Fruit fly (Drosophila melanogaster) whole organism, embryonic: Measurements from ENCODE around the gene CG42553.
A peak's percentile ranks its signal among the peaks of the same experiment; 100 is the strongest.

Source experiments
- ATbp ChIP-seq: fragments of 200-800 bp; sonication (Bioruptor generic); optimal IDR thresholded peaks from 2 replicates; lab custom pipeline; 2017; ENCODE audit warnings: missing biosample characterization, mild to moderate bottlenecking, missing genetic modification characterization, missing genetic modification reagents
- B-H1 ChIP-seq: fragments of 200-800 bp; sonication (Bioruptor generic); IDR thresholded peaks from 3 replicates; pipeline ENCODE4 v1.3.6; 2022; ENCODE audit warnings: missing biosample characterization, missing genetic modification characterization
- BEAF-32 ChIP-seq: fragments of 200-800 bp; sonication (Bioruptor generic); optimal IDR thresholded peaks from 3 replicates; lab custom pipeline; 2017; ENCODE audit warnings: missing biosample characterization, missing genetic modification characterization, mild to moderate bottlenecking, moderate library complexity, missing genetic modification reagents
- CG10209 ChIP-seq: fragments of 200-800 bp; sonication (Bioruptor generic); optimal IDR thresholded peaks from 3 replicates; lab custom pipeline; 2017; ENCODE audit warnings: missing biosample characterization, mild to moderate bottlenecking, missing genetic modification characterization, missing genetic modification reagents
- CG12071 ChIP-seq: fragments of 200-800 bp; sonication (Bioruptor generic); optimal IDR thresholded peaks from 3 replicates; lab custom pipeline; 2018; ENCODE audit warnings: missing biosample characterization, mild to moderate bottlenecking, missing genetic modification characterization
- CG13424 ChIP-seq: fragments of 200-800 bp; sonication (Bioruptor generic); optimal IDR thresholded peaks from 2 replicates; lab custom pipeline; 2019; ENCODE audit warnings: missing biosample characterization, mild to moderate bottlenecking, missing genetic modification characterization, moderate library complexity
- CG13624 ChIP-seq: fragments of 200-800 bp; sonication (Bioruptor generic); optimal IDR thresholded peaks from 2 replicates; lab custom pipeline; 2016; ENCODE audit warnings: missing biosample characterization, missing genetic modification characterization
- CG14710 ChIP-seq: fragments of 200-800 bp; sonication (Bioruptor generic); optimal IDR thresholded peaks from 3 replicates; lab custom pipeline; 2019; ENCODE audit warnings: missing biosample characterization, mild to moderate bottlenecking, missing genetic modification characterization, moderate library complexity
- CG18011 ChIP-seq: fragments of 200-800 bp; sonication (Bioruptor generic); optimal IDR thresholded peaks from 2 replicates; lab custom pipeline; 2017; ENCODE audit warnings: missing biosample characterization, missing genetic modification characterization, mild to moderate bottlenecking, moderate library complexity, missing genotype
- CG18599 ChIP-seq: fragments of 200-800 bp; sonication (Bioruptor generic); optimal IDR thresholded peaks from 3 replicates; lab custom pipeline; 2017; ENCODE audit warnings: missing biosample characterization, missing genetic modification characterization, mild to moderate bottlenecking, moderate library complexity, missing genetic modification reagents
- CG3065 ChIP-seq: fragments of 200-800 bp; sonication (Bioruptor generic); optimal IDR thresholded peaks from 2 replicates; lab custom pipeline; 2016; ENCODE audit warnings: missing biosample characterization, missing genetic modification characterization
- CG32772 ChIP-seq: fragments of 200-800 bp; sonication (Bioruptor generic); IDR thresholded peaks from 2 replicates; pipeline ENCODE4 v1.3.6; 2022; ENCODE audit warnings: missing biosample characterization, missing genetic modification characterization
- CG43689 ChIP-seq: fragments of 200-800 bp; sonication (Bioruptor generic); IDR thresholded peaks from 2 replicates; pipeline ENCODE4 v1.3.6; 2022; ENCODE audit warnings: missing biosample characterization, missing genetic modification characterization
- CG4854 ChIP-seq: fragments of 200-800 bp; sonication (Bioruptor generic); optimal IDR thresholded peaks from 2 replicates; lab custom pipeline; 2016; ENCODE audit warnings: missing biosample characterization, missing genetic modification characterization, inconsistent platforms
- CG6272 ChIP-seq: fragments of 200-800 bp; sonication (Bioruptor generic); IDR thresholded peaks from 2 replicates; pipeline ENCODE4 v1.3.6; 2022; ENCODE audit warnings: missing biosample characterization, missing genetic modification characterization
- CG7271 ChIP-seq: fragments of 200-800 bp; sonication (Bioruptor generic); optimal IDR thresholded peaks from 2 replicates; lab custom pipeline; 2018; ENCODE audit warnings: missing biosample characterization, mild to moderate bottlenecking, missing genetic modification characterization, moderate library complexity
- CG8290 ChIP-seq, 3 experiments: fragments of 200-800 bp; sonication (Bioruptor generic); optimal IDR thresholded peaks; 2 replicates each; lab custom pipeline; 2016 to 2019; ENCODE audit warnings: missing biosample characterization in 3 of 3, missing genetic modification characterization in 3 of 3, mild to moderate bottlenecking in 2 of 3, moderate library complexity in 1 of 3
- CG8388 ChIP-seq: fragments of 200-800 bp; sonication (Bioruptor generic); optimal IDR thresholded peaks from 2 replicates; lab custom pipeline; 2019; ENCODE audit warnings: missing biosample characterization, mild to moderate bottlenecking, missing genetic modification characterization, moderate library complexity
- CG9215 ChIP-seq: fragments of 200-800 bp; sonication (Bioruptor generic); IDR thresholded peaks from 2 replicates; pipeline ENCODE4 v1.3.6; 2022; ENCODE audit warnings: missing biosample characterization, missing genetic modification characterization
- CG9817 ChIP-seq: fragments of 200-800 bp; sonication (Bioruptor generic); optimal IDR thresholded peaks from 2 replicates; lab custom pipeline; 2018; ENCODE audit warnings: missing biosample characterization, mild to moderate bottlenecking, missing genetic modification characterization, moderate library complexity
- CkIIα-i1 ChIP-seq: fragments of 200-800 bp; sonication (Bioruptor generic); IDR thresholded peaks from 2 replicates; pipeline ENCODE4 v1.3.6; 2022; ENCODE audit warnings: missing biosample characterization, missing genetic modification characterization
- Doc2 ChIP-seq: fragments of 200-800 bp; sonication (Bioruptor generic); IDR thresholded peaks from 2 replicates; pipeline ENCODE4 v1.3.6; 2022; ENCODE audit warnings: missing biosample characterization, missing genetic modification characterization
- HHEX ChIP-seq: fragments of 200-800 bp; sonication (Bioruptor generic); optimal IDR thresholded peaks from 3 replicates; lab custom pipeline; 2017; ENCODE audit warnings: missing biosample characterization, mild to moderate bottlenecking, missing genetic modification characterization, missing genetic modification reagents
- HLH54F ChIP-seq: fragments of 200-800 bp; sonication (Bioruptor generic); optimal IDR thresholded peaks from 3 replicates; lab custom pipeline; 2016; ENCODE audit warnings: missing biosample characterization, missing genetic modification characterization
- Hsf ChIP-seq: fragments of 200-800 bp; sonication (Bioruptor generic); optimal IDR thresholded peaks from 3 replicates; lab custom pipeline; 2016; ENCODE audit warnings: missing biosample characterization, missing genetic modification characterization
- MESR4 ChIP-seq: fragments of 200-800 bp; sonication (Bioruptor generic); optimal IDR thresholded peaks from 2 replicates; lab custom pipeline; 2018; ENCODE audit warnings: missing biosample characterization, mild to moderate bottlenecking, missing genetic modification characterization, moderate library complexity
- Ravus ChIP-seq: fragments of 200-800 bp; sonication (Bioruptor generic); IDR thresholded peaks from 2 replicates; pipeline ENCODE4 v1.3.6; 2022; ENCODE audit warnings: missing biosample characterization, missing genetic modification characterization
- Tbp ChIP-seq: fragments of >200 bp; optimal IDR thresholded peaks from 2 replicates; lab custom pipeline; 2018; ENCODE audit warnings: missing biosample characterization, missing genetic modification characterization
- ab ChIP-seq: fragments of 200-800 bp; sonication (Bioruptor generic); optimal IDR thresholded peaks from 2 replicates; lab custom pipeline; 2016; ENCODE audit warnings: missing biosample characterization, missing genetic modification characterization
- al ChIP-seq: fragments of 200-800 bp; sonication (Bioruptor generic); IDR thresholded peaks from 2 replicates; pipeline ENCODE4 v1.3.6; 2022; ENCODE audit warnings: missing biosample characterization, missing genetic modification characterization
- ara ChIP-seq: fragments of 200-800 bp; sonication (Bioruptor generic); IDR thresholded peaks from 2 replicates; pipeline ENCODE4 v1.3.6; 2022; ENCODE audit warnings: missing biosample characterization, missing genetic modification characterization
- ash1 ChIP-seq: fragments of 200-800 bp; sonication (Bioruptor generic); optimal IDR thresholded peaks from 2 replicates; lab custom pipeline; 2018; ENCODE audit warnings: missing biosample characterization, mild to moderate bottlenecking, missing genetic modification characterization
- fd102C ChIP-seq: fragments of 200-800 bp; sonication (Bioruptor generic); optimal IDR thresholded peaks from 2 replicates; lab custom pipeline; 2018; ENCODE audit warnings: missing biosample characterization, mild to moderate bottlenecking, missing genetic modification characterization, moderate library complexity
- fd3F ChIP-seq: fragments of 200-800 bp; sonication (Bioruptor generic); optimal IDR thresholded peaks from 2 replicates; lab custom pipeline; 2018; ENCODE audit warnings: missing biosample characterization, mild to moderate bottlenecking, missing genetic modification characterization, moderate library complexity
- fd96Cb ChIP-seq: fragments of 200-800 bp; sonication (Bioruptor generic); optimal IDR thresholded peaks from 2 replicates; lab custom pipeline; 2018; ENCODE audit warnings: missing biosample characterization, mild to moderate bottlenecking, missing genetic modification characterization, moderate library complexity
- gcm ChIP-seq: fragments of 200-800 bp; sonication (Bioruptor generic); optimal IDR thresholded peaks from 2 replicates; lab custom pipeline; 2019; ENCODE audit warnings: missing biosample characterization, mild to moderate bottlenecking, missing genetic modification characterization, moderate library complexity
- insv ChIP-seq, 2 experiments: fragments of 200-800 bp; sonication (Bioruptor generic); optimal IDR thresholded peaks; 3 replicates each; lab custom pipeline; 2016 to 2018; ENCODE audit warnings: missing biosample characterization in 2 of 2, missing genetic modification characterization in 2 of 2
- jing ChIP-seq: fragments of 200-800 bp; sonication (Bioruptor generic); optimal IDR thresholded peaks from 2 replicates; lab custom pipeline; 2018; ENCODE audit warnings: missing biosample characterization, mild to moderate bottlenecking, missing genetic modification characterization
- kay ChIP-seq: fragments of 200-800 bp; sonication (Bioruptor generic); optimal IDR thresholded peaks from 2 replicates; lab custom pipeline; 2016; ENCODE audit warnings: missing biosample characterization, missing genetic modification characterization
- nerfin-1 ChIP-seq: fragments of 200-800 bp; sonication (Bioruptor generic); optimal IDR thresholded peaks from 3 replicates; lab custom pipeline; 2019; ENCODE audit warnings: missing biosample characterization, mild to moderate bottlenecking, missing genetic modification characterization, moderate library complexity
- pfk ChIP-seq: fragments of 200-800 bp; sonication (Bioruptor generic); optimal IDR thresholded peaks from 2 replicates; lab custom pipeline; 2018; ENCODE audit warnings: missing biosample characterization, mild to moderate bottlenecking, missing genetic modification characterization, moderate library complexity
- pho ChIP-seq: fragments of 200-800 bp; sonication (Bioruptor generic); optimal IDR thresholded peaks from 2 replicates; lab custom pipeline; 2016; ENCODE audit warnings: missing biosample characterization, missing genetic modification characterization
- prd ChIP-seq, 3 experiments: fragments of >200 bp in 2 of 3; fragments of 200-800 bp in 1 of 3; sonication (Bioruptor generic) in 1 of 3; optimal IDR thresholded peaks in 2 of 3; IDR thresholded peaks in 1 of 3; 2 replicates in 2 of 3; 3 replicates in 1 of 3; pipeline versions ENCODE4 v1.3.6 to Lab custom; 2017 to 2022; ENCODE audit warnings: missing biosample characterization in 1 of 3, missing genetic modification characterization in 1 of 3
- rib ChIP-seq: fragments of 200-800 bp; sonication (Bioruptor generic); IDR thresholded peaks from 2 replicates; pipeline ENCODE4 v1.3.6; 2022; ENCODE audit warnings: missing biosample characterization, missing genetic modification characterization
- sd ChIP-seq: fragments of 200-800 bp; sonication (Bioruptor generic); optimal IDR thresholded peaks from 3 replicates; lab custom pipeline; 2018; ENCODE audit warnings: missing biosample characterization, mild to moderate bottlenecking, missing genetic modification characterization, moderate library complexity
- sim ChIP-seq: fragments of 200-800 bp; sonication (Bioruptor generic); IDR thresholded peaks from 2 replicates; pipeline ENCODE4 v1.3.6; 2022; ENCODE audit warnings: missing biosample characterization, missing genetic modification characterization
- usp ChIP-seq: fragments of >200 bp; optimal IDR thresholded peaks from 2 replicates; lab custom pipeline; 2017; ENCODE audit warnings: missing biosample characterization, missing genetic modification characterization
- vvl ChIP-seq: fragments of 200-800 bp; sonication (Bioruptor generic); IDR thresholded peaks from 2 replicates; pipeline ENCODE4 v1.3.6; 2022; ENCODE audit warnings: missing biosample characterization, missing genetic modification characterization
- zf30C ChIP-seq: fragments of 200-800 bp; sonication (Bioruptor generic); optimal IDR thresholded peaks from 3 replicates; lab custom pipeline; 2018; ENCODE audit warnings: missing biosample characterization, mild to moderate bottlenecking, missing genetic modification characterization

Gene CG42553

dm6 chr3L:882236-882891, 48.5 kb downstream of the CG42553 start:
- TF ChIP-seq B-H1 (GFP tag; lab: Robert Waterston, UW) = no peak
- TF ChIP-seq sim (GFP tag; lab: Robert Waterston, UW) = no peak
- TF ChIP-seq sd (tag; lab: Kevin White, UChicago) = no peak
- no peak for TF ChIP-seq CG13424 (tag; lab: Kevin White, UChicago)
- no peak for TF ChIP-seq CG18011 (GFP tag; lab: Kevin White, UChicago)
- no peak for TF ChIP-seq CG7271 (tag; lab: Kevin White, UChicago)
- no peak for TF ChIP-seq CG4854
- TF ChIP-seq fd3F (GFP tag; lab: Kevin White, UChicago) = no peak
- TF ChIP-seq vvl (GFP tag; lab: Robert Waterston, UW) = no peak
- TF ChIP-seq ash1 (GFP tag; lab: Kevin White, UChicago) = no peak
- no peak for TF ChIP-seq kay
- no peak for TF ChIP-seq CG13624 (GFP tag; lab: Kevin White, UChicago)
- no peak for TF ChIP-seq rib (GFP tag; lab: Robert Waterston, UW)
- no peak for TF ChIP-seq fd102C (GFP tag; lab: Kevin White, UChicago)
- no peak for TF ChIP-seq CG43689 (GFP tag; lab: Robert Waterston, UW)
- no peak for TF ChIP-seq Doc2 (GFP tag; lab: Robert Waterston, UW)
- TF ChIP-seq nerfin-1 (tag; lab: Kevin White, UChicago) = no peak
- TF ChIP-seq CG9817 (tag; lab: Kevin White, UChicago) = peak; percentile 13
- peak; percentile 26 for TF ChIP-seq fd96Cb (tag; lab: Kevin White, UChicago)
- TF ChIP-seq HLH54F (GFP tag; lab: Kevin White, UChicago) = no peak
- TF ChIP-seq CG6272 = no peak
- no peak for TF ChIP-seq MESR4 (GFP tag; lab: Kevin White, UChicago)
- TF ChIP-seq CG3065 = no peak
- TF ChIP-seq CG8290 (GFP tag; optimal IDR thresholded peaks at IDR 0.05; lab: Kevin White, UChicago) = peak; percentile 73
- peak in 1 of 2 experiments; percentile 32 for TF ChIP-seq CG8290 (tag; optimal IDR thresholded peaks at IDR 0.05; lab: Kevin White, UChicago)
- TF ChIP-seq Hsf (GFP tag; lab: Kevin White, UChicago) = no peak
- no peak for TF ChIP-seq CG12071 (GFP tag; lab: Kevin White, UChicago)
- TF ChIP-seq Tbp (GFP tag; lab: Kevin White, UChicago) = no peak
- peak; percentile 7; the same call in 1 of the 2 replicates for TF ChIP-seq CG32772 (GFP tag; lab: Robert Waterston, UW)
- no peak for TF ChIP-seq CG8388 (GFP tag; lab: Kevin White, UChicago)
- TF ChIP-seq CG10209 (GFP tag; lab: Kevin White, UChicago) = no peak
- no peak for TF ChIP-seq gcm
- TF ChIP-seq prd (optimal IDR thresholded peaks at IDR 0.05; lab: Kevin White, UChicago) = no peak
- no peak for TF ChIP-seq prd (GFP tag; IDR thresholded peaks at IDR 0.05; lab: Robert Waterston, UW)
- no peak for TF ChIP-seq ATbp (GFP tag; lab: Kevin White, UChicago)
- TF ChIP-seq Ravus (GFP tag; lab: Robert Waterston, UW) = no peak
- no peak for TF ChIP-seq CkIIα-i1
- TF ChIP-seq zf30C (GFP tag; lab: Kevin White, UChicago) = no peak
- no peak for TF ChIP-seq ara (GFP tag; lab: Robert Waterston, UW)
- no peak for TF ChIP-seq CG9215 (GFP tag; lab: Robert Waterston, UW)
- no peak for TF ChIP-seq pfk (GFP tag; lab: Kevin White, UChicago)
- TF ChIP-seq ab = no peak
- peak; percentile 2 for TF ChIP-seq CG14710 (tag; lab: Kevin White, UChicago)
- peak; percentile 71 for TF ChIP-seq CG18599
- no peak for TF ChIP-seq pho (GFP tag; lab: Kevin White, UChicago)
- TF ChIP-seq HHEX (GFP tag; lab: Kevin White, UChicago) = no peak
- TF ChIP-seq BEAF-32 (GFP tag; lab: Kevin White, UChicago) = no peak
- TF ChIP-seq jing (GFP tag; lab: Kevin White, UChicago) = no peak
- no peak for TF ChIP-seq usp
- TF ChIP-seq al (GFP tag; lab: Robert Waterston, UW) = no peak
- no peak for TF ChIP-seq insv (GFP tag; optimal IDR thresholded peaks at IDR 0.05; lab: Kevin White, UChicago)
